Fruit fly (Drosophila melanogaster) whole organism: ENCODE results near the gene CG13362.

Experiments
- CG8478 ChIP-seq: fragments of >200 bp; optimal IDR thresholded peaks from 2 replicates; lab custom pipeline; 2018; ENCODE audit warnings: inconsistent platforms
- Dll ChIP-seq: fragments of >200 bp; optimal IDR thresholded peaks from 2 replicates; lab custom pipeline; 2017
- EcR ChIP-seq, 2 experiments: fragments of >200 bp; optimal IDR thresholded peaks; 2 replicates each; lab custom pipeline; 2017; ENCODE audit warnings: missing biosample characterization in 2 of 2, missing genetic modification characterization in 2 of 2, missing genetic modification reagents in 2 of 2
- pan ChIP-seq: fragments of >200 bp; optimal IDR thresholded peaks from 2 replicates; lab custom pipeline; 2017
- psq ChIP-seq: fragments of >200 bp; optimal IDR thresholded peaks from 2 replicates; lab custom pipeline; 2017
- usp ChIP-seq: fragments of >200 bp; optimal IDR thresholded peaks from 2 replicates; lab custom pipeline; 2017; ENCODE audit warnings: missing biosample characterization, missing genetic modification characterization, mixed read lengths

DNA sequence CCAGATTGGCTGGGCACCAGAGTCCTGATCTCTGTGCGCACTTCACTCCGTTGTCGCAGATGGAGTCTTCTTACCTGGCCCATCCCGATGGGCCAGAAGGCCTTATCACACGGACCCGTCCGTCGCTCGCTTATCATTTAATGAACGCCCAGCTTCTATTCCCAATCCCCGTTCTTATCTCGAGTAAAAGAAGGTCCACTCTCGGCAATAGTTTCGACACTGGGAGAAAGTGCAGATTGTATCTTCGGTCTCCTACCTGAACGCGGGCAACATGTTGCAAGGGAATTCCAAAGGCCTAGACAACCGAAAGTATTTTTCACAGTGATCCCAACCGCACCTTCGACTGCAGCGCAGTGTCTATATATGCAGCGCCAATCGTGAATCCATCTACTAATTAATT, 15.0 kb upstream of the CG13362 start:
- TF ChIP-seq CG8478 (lab: Kevin White, UChicago) (no peak), pan (lab: Kevin White, UChicago) (no peak), psq (lab: Kevin White, UChicago) (no peak), EcR (GFP tag; optimal IDR thresholded peaks at IDR 0.05; lab: Kevin White, UChicago) (no peak), usp (GFP tag; lab: Kevin White, UChicago) (no peak), Dll (lab: Kevin White, UChicago) (no peak)
